Worm (Caenorhabditis elegans) whole organism, dauer: ENCODE data around the gene B0281.3.
"Not testable (repeated sequence)": the region's sequence is repeated elsewhere in the genome, so short reads cannot be mapped to it uniquely, and the experiment has no call there.

Source experiments
- unc-62 ChIP-seq: sonication (generic microtip); optimal IDR thresholded peaks from 2 replicates; lab custom pipeline; 2017; ENCODE audit warnings: missing biosample characterization, missing genetic modification reagents, missing genetic modification characterization

B0281.3 gene

DNA sequence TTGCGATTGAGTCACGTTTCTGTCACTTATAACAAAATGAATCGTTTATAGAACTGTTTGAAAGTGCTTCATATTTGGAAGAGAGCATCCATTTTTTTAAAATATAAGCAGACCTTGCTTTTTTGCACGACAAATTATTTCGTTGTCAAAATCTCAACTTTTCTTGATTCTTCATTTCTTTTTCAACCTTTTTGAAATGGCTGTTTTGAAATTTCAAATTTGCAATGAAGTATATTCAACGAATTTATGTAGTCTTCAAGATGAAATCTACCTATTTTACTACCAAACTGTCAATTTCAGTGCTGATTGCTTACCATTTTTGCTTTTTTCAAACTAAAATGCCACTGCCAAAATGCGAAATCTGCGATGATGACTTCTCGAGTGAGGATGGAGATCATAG lies at the start of gene B0281.3:
TSS of gene B0281.3 (plus strand) at position 301 of the 400 bp plus-strand sequence.
- no peak for TF ChIP-seq unc-62

DNA sequence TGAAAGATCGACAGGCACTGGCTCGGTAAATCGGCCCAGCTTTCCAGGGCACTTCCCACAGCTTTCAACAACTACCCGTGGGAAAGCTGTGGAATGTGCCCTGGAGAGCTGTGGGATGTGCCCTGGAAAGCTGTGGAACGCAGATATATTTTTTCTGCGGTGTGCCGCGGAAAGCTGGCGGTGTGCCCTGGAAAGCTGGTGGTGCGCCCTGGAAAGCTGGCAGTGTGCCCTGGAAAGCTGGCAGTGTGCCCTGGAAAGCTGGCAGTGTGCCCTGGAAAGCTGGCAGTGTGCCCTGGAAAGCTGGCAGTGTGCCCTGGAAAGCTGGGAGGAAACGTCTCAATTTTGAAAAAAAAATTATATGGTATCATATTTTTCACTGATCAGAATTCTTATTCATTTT lies 33.1 kb upstream of the B0281.3 start:
- no peak for TF ChIP-seq unc-62

DNA sequence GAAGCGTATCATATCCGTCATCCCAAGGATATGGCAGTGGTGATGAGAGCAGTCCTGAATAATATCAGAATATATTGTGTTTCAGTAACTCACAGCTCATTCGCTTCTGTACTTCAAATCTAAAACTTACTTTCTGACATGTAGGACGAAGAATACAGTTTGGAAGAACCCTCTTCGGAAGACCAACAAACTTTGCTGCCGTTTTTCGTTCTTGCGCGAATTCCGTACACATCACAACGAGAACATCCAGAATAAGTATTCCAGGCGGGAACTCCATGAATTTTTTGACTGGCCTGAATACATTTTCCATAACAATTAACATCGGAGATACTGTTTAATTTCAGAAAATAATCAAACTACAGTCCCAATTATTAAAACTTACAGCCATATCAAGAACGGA lies 29.4 kb upstream of the B0281.3 start, which contains the start of gene K09F6.15:
TSS of gene K09F6.15 (minus strand) at position 101 of the 400 bp plus-strand sequence.
- no peak for TF ChIP-seq unc-62

DNA sequence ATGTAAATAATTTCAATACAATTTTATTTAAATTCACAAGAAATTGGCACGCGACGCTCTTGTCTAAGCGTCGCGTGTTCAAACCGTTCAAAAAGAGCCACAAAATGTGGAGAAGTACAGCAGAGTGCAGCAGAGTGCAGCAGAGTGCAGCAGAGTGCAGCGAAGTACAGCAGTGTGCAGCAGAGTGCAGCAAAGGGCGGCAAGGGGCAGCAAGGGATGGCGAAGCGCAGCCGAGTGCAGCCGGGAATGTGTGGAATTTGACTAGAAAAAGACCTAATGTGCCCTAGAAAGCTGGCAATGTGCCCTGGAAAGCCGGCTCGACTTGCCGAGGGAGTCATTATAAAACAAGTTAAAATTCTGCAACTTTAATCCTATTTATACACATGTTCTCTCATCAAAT lies 27.6 kb upstream of the B0281.3 start, which contains the start of gene K09F6.6:
TSS of gene K09F6.6 (minus strand) at position 43 of the 400 bp plus-strand sequence.
- no peak for TF ChIP-seq unc-62

DNA sequence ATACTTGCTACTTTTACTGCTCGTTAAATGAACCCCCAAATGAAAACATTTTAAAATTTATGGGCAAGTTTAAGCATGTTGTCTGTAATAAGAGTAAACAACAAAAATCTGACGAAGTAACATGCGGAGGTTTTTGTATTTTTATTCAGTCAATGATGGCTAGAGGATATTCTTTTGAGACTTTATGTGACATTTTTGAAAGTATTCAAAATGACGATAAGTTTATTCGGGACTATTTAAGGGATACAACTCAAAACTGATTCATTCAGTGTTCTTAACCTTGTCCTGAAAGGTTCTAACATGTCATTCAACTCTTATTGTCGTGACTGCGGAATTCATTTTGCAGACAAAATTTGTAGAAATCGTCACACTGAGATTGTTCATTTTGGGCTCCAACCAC lies 27.0 kb upstream of the B0281.3 start, which contains the start of gene K09F6.11:
TSS of gene K09F6.11 (plus strand) at position 301 of the 400 bp plus-strand sequence.
- no peak for TF ChIP-seq unc-62

DNA sequence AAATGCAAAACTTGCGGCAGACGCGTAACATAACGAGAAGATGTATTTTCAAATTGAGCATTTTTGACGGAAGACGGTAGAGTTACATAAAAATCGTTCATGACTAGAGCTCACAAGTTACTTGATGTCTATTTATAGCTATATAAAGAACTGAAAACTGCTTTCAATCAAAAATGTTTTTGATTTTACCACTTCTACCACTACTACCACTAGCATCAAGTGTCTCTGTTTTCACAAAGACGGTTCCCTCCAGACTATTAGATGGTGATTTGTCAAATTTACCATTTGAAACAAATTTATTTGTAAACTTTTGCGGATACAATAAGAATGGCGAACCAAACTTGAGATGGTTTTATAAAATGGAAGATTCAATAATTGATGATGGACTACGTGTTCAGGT lies 24.2 kb upstream of the B0281.3 start, which contains the start of gene K09F6.9:
TSS of gene K09F6.9 (minus strand) at position 101 of the 400 bp plus-strand sequence.
- not testable (repeated sequence) for TF ChIP-seq unc-62

DNA sequence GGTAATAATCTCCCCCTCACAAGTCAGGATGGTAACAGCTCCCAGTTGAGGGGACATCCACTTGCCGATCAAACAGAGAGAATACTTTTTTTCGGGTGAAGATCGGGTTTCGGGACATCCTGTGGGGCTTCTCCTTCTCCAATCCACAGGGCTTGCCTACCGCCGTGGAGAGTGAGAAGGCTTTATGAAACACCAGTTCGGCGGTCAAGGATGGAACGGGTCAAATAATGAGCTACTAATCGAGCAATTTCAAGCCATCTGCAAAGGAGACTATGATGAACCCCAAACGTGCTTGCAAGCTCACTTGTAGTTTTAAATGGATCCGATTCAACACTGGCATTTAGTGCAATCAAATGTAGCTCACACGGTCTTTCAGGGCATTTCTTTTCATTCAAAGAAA lies 22.1 kb upstream of the B0281.3 start:
- TF ChIP-seq unc-62 = no peak

DNA sequence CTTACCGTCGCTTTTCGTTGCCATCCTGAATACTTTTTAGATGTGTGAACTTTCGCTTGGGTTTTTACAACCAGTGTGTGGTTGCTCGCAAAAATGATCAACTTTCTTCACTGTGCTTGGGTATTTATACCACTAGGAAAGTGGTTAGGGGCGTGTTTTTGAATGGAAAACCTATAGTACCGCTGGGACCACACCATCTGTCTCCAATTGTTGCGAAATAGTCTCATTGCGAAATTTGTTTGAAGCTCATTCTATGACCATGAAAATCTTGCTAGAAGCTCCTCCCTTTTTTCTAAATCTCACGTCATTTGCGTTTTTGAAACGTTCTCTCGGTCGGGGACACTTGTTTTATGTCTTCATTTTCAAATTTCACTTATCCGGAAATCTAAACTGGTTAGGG lies 18.0 kb upstream of the B0281.3 start, which contains the start of the genes K09F6.10 and K09F6.13:
TSS of gene K09F6.10 (minus strand) at position 86 of the 400 bp plus-strand sequence.
TSS of gene K09F6.13 (plus strand) at position 317 of the 400 bp plus-strand sequence.
- TF ChIP-seq unc-62 = no peak

DNA sequence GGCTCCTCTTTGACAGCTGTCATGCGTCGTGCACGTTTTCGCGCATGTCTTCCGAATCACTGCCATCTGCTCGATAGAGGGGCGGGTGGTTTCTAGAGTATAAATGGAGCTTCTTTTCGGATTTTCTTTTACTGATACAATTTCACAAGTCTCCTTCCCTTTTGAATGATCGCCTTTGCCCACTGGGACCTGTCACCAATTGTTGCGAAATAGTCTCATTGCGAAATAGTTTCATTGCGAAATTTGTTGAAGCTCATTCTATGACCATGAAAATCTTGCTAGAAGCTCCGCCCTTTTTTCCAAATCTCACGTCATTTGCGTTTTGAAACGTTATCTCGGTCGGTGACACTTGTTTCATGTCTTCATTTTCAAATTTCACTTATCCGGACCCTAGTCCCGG lies 17.4 kb upstream of the B0281.3 start:
- TF ChIP-seq unc-62 = no peak

DNA sequence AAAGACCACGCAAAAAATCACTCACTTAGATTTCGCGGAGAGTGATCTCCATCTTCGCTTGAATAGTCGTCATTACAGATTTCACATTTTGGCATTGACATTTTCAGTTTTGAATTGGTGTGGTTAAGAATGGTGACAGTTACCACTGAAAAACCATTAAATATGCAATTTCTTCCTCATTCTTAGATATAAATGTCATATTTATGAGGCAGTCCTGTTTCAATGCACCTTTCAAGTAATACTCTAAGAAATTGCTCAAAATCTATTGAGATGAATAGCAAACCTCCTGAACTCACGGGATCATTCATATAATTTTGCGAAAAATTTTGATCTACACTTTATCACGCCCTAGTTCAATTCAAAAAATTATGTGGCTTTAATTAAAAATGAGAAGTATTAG lies 14.8 kb upstream of the B0281.3 start, which contains the start of gene K09F6.7:
TSS of gene K09F6.7 (minus strand) at position 101 of the 400 bp plus-strand sequence.
- TF ChIP-seq unc-62 = no peak

DNA sequence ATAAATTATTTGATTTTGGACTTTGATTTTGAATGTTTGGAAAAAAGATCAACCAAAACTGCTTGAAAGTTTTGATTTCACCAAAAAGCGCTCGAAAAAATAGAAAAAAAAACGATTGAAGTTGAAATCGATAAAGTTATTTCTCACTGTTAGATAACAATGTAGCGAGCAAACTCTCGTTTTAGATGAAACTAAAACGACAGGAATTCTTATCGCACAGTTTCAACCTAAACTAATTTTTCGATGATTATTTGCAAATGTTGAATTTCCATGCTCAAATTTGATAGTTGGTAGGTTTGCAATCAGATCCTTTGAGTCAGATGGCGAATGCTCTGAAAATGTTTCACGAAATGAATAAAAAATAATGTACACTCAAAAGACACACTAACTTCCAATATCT lies 14.3 kb upstream of the B0281.3 start:
- no peak for TF ChIP-seq unc-62

DNA sequence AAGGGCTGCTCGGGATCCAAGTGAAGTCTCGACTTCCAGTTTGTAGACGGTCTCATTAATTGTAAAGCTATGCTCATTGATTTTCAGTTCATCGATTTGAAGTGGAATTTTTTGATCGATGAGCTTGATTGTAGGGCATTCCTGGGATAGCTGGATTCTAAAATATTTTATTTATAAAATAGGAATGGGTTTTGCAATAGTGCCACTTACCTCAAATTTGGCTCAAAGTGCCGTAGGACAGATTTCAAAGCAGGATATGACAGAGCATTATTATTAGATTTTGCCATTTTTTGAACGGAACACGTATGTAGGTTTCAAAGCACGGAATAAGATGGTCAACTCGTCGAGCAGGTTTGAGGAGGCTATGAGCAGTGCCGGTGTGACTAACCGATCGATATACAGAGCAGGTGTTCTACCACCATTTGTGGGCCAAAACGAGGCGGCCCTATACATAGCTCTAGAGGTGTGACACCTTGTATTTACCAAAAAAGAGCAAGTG lies 11.0 kb upstream of the B0281.3 start, which contains the start of gene fbxc-25:
TSS of gene fbxc-25 (minus strand) at position 449 of the 499 bp plus-strand sequence.
- no peak for TF ChIP-seq unc-62

DNA sequence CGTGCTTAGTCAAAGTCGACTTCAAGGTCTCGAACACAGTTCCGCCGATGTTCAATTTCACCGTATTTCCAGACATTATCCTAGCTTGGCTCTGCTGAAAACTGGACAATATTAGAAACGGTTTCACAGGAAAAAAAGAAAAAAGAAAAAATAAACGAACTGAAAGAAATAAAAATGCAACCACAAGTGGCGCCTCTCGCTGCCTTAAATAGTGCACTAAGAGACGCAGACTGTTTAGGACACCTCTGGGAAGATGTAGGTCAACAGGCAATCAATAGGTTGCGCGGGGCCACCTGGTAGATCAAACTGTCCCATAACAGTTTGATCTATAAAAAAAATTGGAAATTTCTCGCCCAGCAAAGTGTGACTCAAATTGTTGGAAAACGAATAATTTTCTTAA lies 8.1 kb upstream of the B0281.3 start, which contains the start of gene B0281.4:
TSS of gene B0281.4 (minus strand) at position 101 of the 400 bp plus-strand sequence.
- TF ChIP-seq unc-62 = no peak

DNA sequence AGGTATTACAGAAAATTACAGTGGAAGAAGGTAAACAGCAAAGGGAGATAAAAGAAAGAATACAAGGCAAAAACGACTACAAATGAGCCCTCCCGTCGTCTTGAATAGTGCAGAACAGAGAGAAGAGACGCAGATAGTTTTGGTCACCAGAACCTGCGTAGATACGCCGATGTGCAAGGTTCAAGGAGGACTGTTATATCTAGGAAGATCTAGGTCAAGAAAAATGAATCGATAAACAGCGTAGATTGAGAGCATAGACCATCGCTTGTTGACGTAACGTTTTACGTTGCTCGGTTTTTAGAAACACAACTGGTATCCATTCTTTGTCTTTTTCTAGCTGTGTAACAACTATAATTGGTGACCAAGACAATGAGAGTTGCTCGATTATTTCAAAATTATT lies 6.0 kb upstream of the B0281.3 start, which contains the start of gene B0281.5:
TSS of gene B0281.5 (minus strand) at position 101 of the 400 bp plus-strand sequence.
- TF ChIP-seq unc-62 = no peak

DNA sequence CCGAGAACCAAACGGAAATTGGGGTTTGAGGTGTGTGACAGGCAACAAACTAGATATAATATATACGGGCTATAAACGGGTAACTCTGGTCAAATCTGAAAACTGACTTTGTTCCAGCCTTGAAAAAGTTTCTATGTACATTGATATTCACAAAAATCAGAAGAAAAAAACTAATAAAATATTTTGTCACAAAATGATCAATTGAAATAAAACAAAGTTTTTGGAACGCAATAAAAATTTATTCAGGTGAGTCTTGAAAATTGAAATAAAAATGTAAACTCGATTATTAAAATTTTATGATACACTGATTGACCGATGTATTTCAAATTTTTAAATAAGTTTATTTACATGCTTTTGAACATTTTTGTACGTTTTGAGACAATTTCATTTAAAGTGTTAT lies 4.5 kb upstream of the B0281.3 start, which contains the start of gene B0281.6:
TSS of gene B0281.6 (minus strand) at position 101 of the 400 bp plus-strand sequence.
- no peak for TF ChIP-seq unc-62

DNA sequence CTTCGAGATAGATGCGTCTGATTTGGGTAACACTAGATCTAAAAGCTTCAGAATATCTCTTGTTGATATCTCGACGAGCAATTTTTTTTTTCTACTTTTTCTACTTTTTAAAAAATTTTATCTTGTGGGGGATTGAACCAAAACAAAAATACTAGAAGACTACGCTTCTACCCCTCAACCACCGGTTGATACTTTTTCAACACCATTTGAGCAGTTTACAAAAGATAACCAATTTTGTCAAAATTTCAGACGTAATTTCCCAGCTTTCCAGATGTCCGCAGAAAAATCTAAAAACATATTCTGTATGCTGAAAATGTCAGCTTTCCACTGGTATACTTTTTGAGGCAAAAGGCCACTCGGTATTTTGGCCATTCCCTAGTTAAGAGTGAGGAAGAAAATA lies 2.3 kb upstream of the B0281.3 start:
- TF ChIP-seq unc-62 = no peak

DNA sequence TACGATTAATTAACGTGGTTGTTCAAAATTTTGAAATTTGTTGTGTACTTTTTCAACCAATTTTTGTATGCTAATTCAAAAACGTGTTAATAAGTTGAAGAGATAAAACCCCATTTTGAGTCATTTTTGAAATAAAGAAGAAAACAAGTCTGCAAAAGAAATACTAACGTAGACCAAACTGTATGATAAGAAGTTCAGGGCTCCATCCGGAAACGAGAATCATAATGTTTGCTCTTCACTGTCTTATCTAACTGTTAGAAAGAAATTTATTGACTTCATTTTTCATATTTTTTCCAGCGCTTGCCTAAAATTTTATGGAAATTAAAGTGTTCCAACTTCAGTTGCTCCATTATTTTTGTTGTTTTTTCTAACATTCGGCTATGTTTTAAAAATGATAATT lies 1.3 kb upstream of the B0281.3 start:
- no peak for TF ChIP-seq unc-62

DNA sequence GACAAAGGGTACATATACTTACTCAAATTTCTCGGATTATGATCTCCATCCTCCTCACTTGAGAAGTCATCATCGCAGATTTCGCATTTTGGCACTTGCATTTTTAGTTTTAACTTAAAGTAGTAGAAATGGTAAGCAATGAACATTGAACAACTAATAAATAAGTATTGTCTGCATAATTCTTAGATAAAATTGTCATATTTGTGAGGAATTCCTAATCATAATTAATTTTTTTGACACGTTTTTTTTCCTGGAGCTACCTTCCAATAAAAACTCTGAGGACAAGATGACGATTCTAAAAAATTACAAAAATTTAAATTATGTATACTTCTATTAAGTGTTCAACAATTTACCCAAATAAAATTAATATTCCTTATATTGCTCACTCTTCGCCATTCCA lies 5.9 kb downstream of the B0281.3 start, which contains the start of the genes trim-21 and B0281.1:
TSS of gene trim-21 (minus strand) at position 101 of the 400 bp plus-strand sequence.
TSS of gene B0281.1 (plus strand) at position 321 of the 400 bp plus-strand sequence.
- TF ChIP-seq unc-62 = no peak
